Fruit fly (Drosophila melanogaster) whole organism, embryonic: Measurements from ENCODE around the gene CG43137.

ENCODE experiments used
- Blimp-1 ChIP-seq: fragments of 200-800 bp; sonication (Bioruptor generic); optimal IDR thresholded peaks from 3 replicates; lab custom pipeline; 2018; ENCODE audit warnings: missing biosample characterization, missing genetic modification characterization, mild to moderate bottlenecking, moderate library complexity, missing genetic modification reagents
- CG10543 ChIP-seq: fragments of 200-800 bp; sonication (Bioruptor generic); optimal IDR thresholded peaks from 3 replicates; lab custom pipeline; 2017; ENCODE audit warnings: missing biosample characterization, mild to moderate bottlenecking, missing genetic modification characterization, moderate library complexity
- CG11085 ChIP-seq: fragments of 200-800 bp; sonication (Bioruptor generic); IDR thresholded peaks from 2 replicates; pipeline ENCODE4 v1.3.6; 2022; ENCODE audit warnings: missing biosample characterization, missing genetic modification characterization
- CG15514 ChIP-seq: fragments of 200-800 bp; sonication (Bioruptor generic); optimal IDR thresholded peaks from 3 replicates; lab custom pipeline; 2017; ENCODE audit warnings: missing biosample characterization, missing genetic modification characterization, mild to moderate bottlenecking, moderate library complexity, missing genetic modification reagents
- CG15601 ChIP-seq: fragments of 200-800 bp; sonication (Bioruptor generic); optimal IDR thresholded peaks from 3 replicates; lab custom pipeline; 2019; ENCODE audit warnings: missing biosample characterization, mild to moderate bottlenecking, missing genetic modification characterization, moderate library complexity
- CG1647 ChIP-seq: fragments of 200-800 bp; sonication (Bioruptor generic); optimal IDR thresholded peaks from 3 replicates; lab custom pipeline; 2016; ENCODE audit warnings: missing biosample characterization, missing genetic modification characterization
- CG17186 ChIP-seq: fragments of 200-800 bp; sonication (Bioruptor generic); optimal IDR thresholded peaks from 3 replicates; lab custom pipeline; 2017; ENCODE audit warnings: missing biosample characterization, missing genetic modification reagents, missing genetic modification characterization
- CG17328 ChIP-seq: fragments of 200-800 bp; sonication (Bioruptor generic); IDR thresholded peaks from 2 replicates; pipeline ENCODE4 v1.3.6; 2022; ENCODE audit warnings: missing biosample characterization, missing genetic modification characterization
- CG17385 ChIP-seq: fragments of 200-800 bp; sonication (Bioruptor generic); optimal IDR thresholded peaks from 3 replicates; lab custom pipeline; 2018; ENCODE audit warnings: missing biosample characterization, mild to moderate bottlenecking, missing genetic modification characterization
- CG18599 ChIP-seq: fragments of 200-800 bp; sonication (Bioruptor generic); optimal IDR thresholded peaks from 3 replicates; lab custom pipeline; 2017; ENCODE audit warnings: missing biosample characterization, missing genetic modification characterization, mild to moderate bottlenecking, moderate library complexity, missing genetic modification reagents
- CG18619 ChIP-seq: fragments of 200-800 bp; sonication (Bioruptor generic); optimal IDR thresholded peaks from 3 replicates; lab custom pipeline; 2017; ENCODE audit warnings: missing biosample characterization, mild to moderate bottlenecking, missing genetic modification characterization
- CG2120 ChIP-seq: fragments of 200-800 bp; sonication (Bioruptor generic); optimal IDR thresholded peaks from 3 replicates; lab custom pipeline; 2016; ENCODE audit warnings: missing biosample characterization, missing genetic modification characterization
- CG2712 ChIP-seq: fragments of 200-800 bp; optimal IDR thresholded peaks from 3 replicates; lab custom pipeline; 2019; ENCODE audit warnings: missing biosample characterization, mild to moderate bottlenecking, missing genetic modification characterization, moderate library complexity
- CG31388 ChIP-seq: fragments of 200-800 bp; sonication (Bioruptor generic); optimal IDR thresholded peaks from 2 replicates; lab custom pipeline; 2016; ENCODE audit warnings: missing biosample characterization, missing genetic modification characterization
- CG31441 ChIP-seq: fragments of 200-800 bp; sonication (Bioruptor generic); IDR thresholded peaks from 2 replicates; pipeline ENCODE4 v1.3.6; 2022; ENCODE audit warnings: missing biosample characterization, missing genetic modification characterization
- CG32532 ChIP-seq: fragments of 200-800 bp; sonication (Bioruptor generic); IDR thresholded peaks from 2 replicates; pipeline ENCODE4 v1.3.6; 2022; ENCODE audit warnings: missing biosample characterization, missing genetic modification characterization
- CG33557 ChIP-seq: fragments of 200-800 bp; sonication (Bioruptor generic); optimal IDR thresholded peaks from 2 replicates; lab custom pipeline; 2019; ENCODE audit warnings: missing biosample characterization, mild to moderate bottlenecking, missing genetic modification characterization, moderate library complexity
- CG3407 ChIP-seq: fragments of 200-800 bp; sonication (Bioruptor generic); optimal IDR thresholded peaks from 2 replicates; lab custom pipeline; 2018; ENCODE audit warnings: missing biosample characterization, mild to moderate bottlenecking, missing genetic modification characterization
- CG4730 ChIP-seq: fragments of 200-800 bp; sonication (Bioruptor generic); IDR thresholded peaks from 2 replicates; pipeline ENCODE4 v1.3.6; 2022; ENCODE audit warnings: missing biosample characterization, missing genetic modification characterization
- CG6765 ChIP-seq: fragments of 200-800 bp; sonication (Bioruptor generic); optimal IDR thresholded peaks from 3 replicates; lab custom pipeline; 2017; ENCODE audit warnings: missing biosample characterization, mild to moderate bottlenecking, missing genetic modification characterization
- CG9727 ChIP-seq: fragments of 200-800 bp; sonication (Bioruptor generic); optimal IDR thresholded peaks from 3 replicates; lab custom pipeline; 2017; ENCODE audit warnings: missing biosample characterization, mild to moderate bottlenecking, missing genetic modification characterization
- CG9817 ChIP-seq: fragments of 200-800 bp; sonication (Bioruptor generic); optimal IDR thresholded peaks from 2 replicates; lab custom pipeline; 2018; ENCODE audit warnings: missing biosample characterization, mild to moderate bottlenecking, missing genetic modification characterization, moderate library complexity
- ERR ChIP-seq: fragments of 200-800 bp; sonication (Bioruptor generic); optimal IDR thresholded peaks from 2 replicates; lab custom pipeline; 2016; ENCODE audit warnings: missing biosample characterization, missing genetic modification characterization
- Fer2 ChIP-seq: fragments of 200-800 bp; sonication (Bioruptor generic); optimal IDR thresholded peaks from 2 replicates; lab custom pipeline; 2018; ENCODE audit warnings: missing biosample characterization, mild to moderate bottlenecking, missing genetic modification characterization, moderate library complexity
- H2.0 ChIP-seq: fragments of 200-800 bp; sonication (Bioruptor generic); IDR thresholded peaks from 2 replicates; pipeline ENCODE4 v1.3.6; 2022; ENCODE audit warnings: missing biosample characterization, missing genetic modification characterization
- HLH54F ChIP-seq: fragments of 200-800 bp; sonication (Bioruptor generic); optimal IDR thresholded peaks from 3 replicates; lab custom pipeline; 2016; ENCODE audit warnings: missing biosample characterization, missing genetic modification characterization
- Jarid2 ChIP-seq: fragments of 200-800 bp; sonication (Bioruptor generic); optimal IDR thresholded peaks from 3 replicates; lab custom pipeline; 2017; ENCODE audit warnings: mild to moderate bottlenecking, missing biosample characterization, missing genetic modification reagents, missing genetic modification characterization
- Nf-YB ChIP-seq: fragments of 200-800 bp; sonication (Bioruptor generic); optimal IDR thresholded peaks from 3 replicates; lab custom pipeline; 2019; ENCODE audit warnings: missing biosample characterization, mild to moderate bottlenecking, missing genetic modification characterization, moderate library complexity
- Xbp1 ChIP-seq: fragments of 200-800 bp; sonication (Bioruptor generic); optimal IDR thresholded peaks from 3 replicates; lab custom pipeline; 2016; ENCODE audit warnings: missing biosample characterization, mild to moderate bottlenecking, missing genetic modification characterization
- az2 ChIP-seq: fragments of 200-800 bp; sonication (Bioruptor generic); optimal IDR thresholded peaks from 3 replicates; lab custom pipeline; 2016; ENCODE audit warnings: missing biosample characterization, missing genetic modification characterization
- chm ChIP-seq: fragments of 200-800 bp; sonication (Bioruptor generic); IDR thresholded peaks from 2 replicates; pipeline ENCODE4 v1.3.6; 2022; ENCODE audit warnings: missing biosample characterization, missing genetic modification characterization
- cwo ChIP-seq: fragments of 200-800 bp; sonication (Bioruptor generic); optimal IDR thresholded peaks from 3 replicates; lab custom pipeline; 2017; ENCODE audit warnings: missing biosample characterization, missing genetic modification characterization, mild to moderate bottlenecking, moderate library complexity, missing genetic modification reagents
- disco-r ChIP-seq: fragments of 200-800 bp; sonication (Bioruptor generic); optimal IDR thresholded peaks from 2 replicates; lab custom pipeline; 2016; ENCODE audit warnings: missing biosample characterization, missing genetic modification characterization
- ewg ChIP-seq: fragments of 200-800 bp; sonication (Bioruptor generic); optimal IDR thresholded peaks from 3 replicates; lab custom pipeline; 2017; ENCODE audit warnings: mild to moderate bottlenecking, missing biosample characterization, missing genetic modification reagents, missing genetic modification characterization
- fd3F ChIP-seq: fragments of 200-800 bp; sonication (Bioruptor generic); optimal IDR thresholded peaks from 2 replicates; lab custom pipeline; 2018; ENCODE audit warnings: missing biosample characterization, mild to moderate bottlenecking, missing genetic modification characterization, moderate library complexity
- gem ChIP-seq: fragments of 200-800 bp; sonication (Bioruptor generic); optimal IDR thresholded peaks from 2 replicates; lab custom pipeline; 2019; ENCODE audit warnings: missing biosample characterization, mild to moderate bottlenecking, missing genetic modification characterization, moderate library complexity
- grn ChIP-seq: fragments of 200-800 bp; sonication (Bioruptor generic); optimal IDR thresholded peaks from 3 replicates; lab custom pipeline; 2017; ENCODE audit warnings: missing biosample characterization, missing genetic modification characterization
- gsb-n ChIP-seq: fragments of 200-800 bp; sonication (Bioruptor generic); optimal IDR thresholded peaks from 3 replicates; lab custom pipeline; 2018; ENCODE audit warnings: missing biosample characterization, mild to moderate bottlenecking, missing genetic modification characterization
- gt ChIP-seq: fragments of 200-800 bp; sonication (Bioruptor generic); IDR thresholded peaks from 2 replicates; pipeline ENCODE4 v1.3.6; 2022; ENCODE audit warnings: missing biosample characterization, missing genetic modification characterization
- klu ChIP-seq: fragments of 200-800 bp; sonication (Bioruptor generic); IDR thresholded peaks from 2 replicates; pipeline ENCODE4 v1.3.6; 2022; ENCODE audit warnings: missing biosample characterization, missing genetic modification characterization
- kni ChIP-seq: fragments of 200-800 bp; sonication (Bioruptor generic); optimal IDR thresholded peaks from 3 replicates; lab custom pipeline; 2017; ENCODE audit warnings: mild to moderate bottlenecking, missing biosample characterization, missing genetic modification reagents, missing genetic modification characterization
- lilli ChIP-seq: fragments of 200-800 bp; sonication (Bioruptor generic); optimal IDR thresholded peaks from 3 replicates; lab custom pipeline; 2016; ENCODE audit warnings: missing biosample characterization, missing genetic modification characterization
- pho ChIP-seq: fragments of 200-800 bp; sonication (Bioruptor generic); optimal IDR thresholded peaks from 2 replicates; lab custom pipeline; 2016; ENCODE audit warnings: missing biosample characterization, missing genetic modification characterization
- sim ChIP-seq: fragments of 200-800 bp; sonication (Bioruptor generic); IDR thresholded peaks from 2 replicates; pipeline ENCODE4 v1.3.6; 2022; ENCODE audit warnings: missing biosample characterization, missing genetic modification characterization
- sisA ChIP-seq: fragments of 200-800 bp; sonication (Bioruptor generic); IDR thresholded peaks from 2 replicates; pipeline ENCODE4 v1.3.6; 2022; ENCODE audit warnings: missing biosample characterization, missing genetic modification characterization
- tap ChIP-seq: fragments of 200-800 bp; optimal IDR thresholded peaks from 3 replicates; lab custom pipeline; 2019; ENCODE audit warnings: missing biosample characterization, mild to moderate bottlenecking, missing genetic modification characterization, moderate library complexity
- toy ChIP-seq: fragments of 200-800 bp; sonication (Bioruptor generic); IDR thresholded peaks from 2 replicates; pipeline ENCODE4 v1.3.6; 2022; ENCODE audit warnings: missing biosample characterization, missing genetic modification characterization
- ttk ChIP-seq: fragments of 200-800 bp; sonication (Bioruptor generic); IDR thresholded peaks from 2 replicates; pipeline ENCODE4 v2.1.2; 2022; ENCODE audit warnings: missing biosample characterization, missing genetic modification characterization
- twi ChIP-seq: fragments of 200-800 bp; optimal IDR thresholded peaks from 2 replicates; lab custom pipeline; 2019; ENCODE audit warnings: missing biosample characterization, mild to moderate bottlenecking, missing genetic modification characterization, moderate library complexity

The CG43137 gene

dm6 chrX:5891666-5892444, 26.9 kb upstream of the CG43137 start (continued):
- no peak for TF ChIP-seq Jarid2 (GFP tag; lab: Kevin White, UChicago)
- no peak for TF ChIP-seq chm (GFP tag; lab: Robert Waterston, UW)
- TF ChIP-seq CG17186 (GFP tag; lab: Kevin White, UChicago), result no peak
- peak; percentile 76 for TF ChIP-seq CG32532
- TF ChIP-seq CG10543 (GFP tag; lab: Kevin White, UChicago), result no peak
- no peak for TF ChIP-seq Nf-YB (GFP tag; lab: Kevin White, UChicago)
- peak; percentile 50 for TF ChIP-seq CG15514 (GFP tag; lab: Kevin White, UChicago)
- TF ChIP-seq fd3F, result peak; percentile 8
- peak; percentile 36 for TF ChIP-seq HLH54F
- TF ChIP-seq ewg (GFP tag; lab: Kevin White, UChicago), result no peak
- no peak for TF ChIP-seq CG3407 (GFP tag; lab: Kevin White, UChicago)
- peak; percentile 5 for TF ChIP-seq CG1647 (GFP tag; lab: Kevin White, UChicago)
- 0 out of 2 replicates have a peak, but pooled peaks have one; percentile 27 for TF ChIP-seq CG31441 (GFP tag; lab: Robert Waterston, UW)
- TF ChIP-seq CG15601 (tag; lab: Kevin White, UChicago), result no peak
- peak; percentile 69 for TF ChIP-seq gem
- peak; percentile 3 for TF ChIP-seq gsb-n
- TF ChIP-seq CG33557, result no peak
- peak; percentile 30 for TF ChIP-seq CG2712 (tag; lab: Kevin White, UChicago)
- TF ChIP-seq CG9817, result peak; percentile 3
- 0 out of 2 replicates have a peak, but pooled peaks have one; percentile 29 for TF ChIP-seq ttk
- TF ChIP-seq disco-r (GFP tag; lab: Kevin White, UChicago), result peak; percentile 34
- peak; percentile 52; the same call in 1 of the 2 replicates for TF ChIP-seq CG11085 (GFP tag; lab: Robert Waterston, UW)
- no peak for TF ChIP-seq Fer2
- TF ChIP-seq lilli (GFP tag; lab: Kevin White, UChicago), result peak; percentile 66
- TF ChIP-seq ERR (GFP tag; lab: Kevin White, UChicago), result no peak
- TF ChIP-seq CG17328, result peak; percentile 39; the same call in 1 of the 2 replicates
- TF ChIP-seq CG18619, result peak; percentile 57
- peak; percentile 62 for TF ChIP-seq pho (GFP tag; lab: Kevin White, UChicago)
- TF ChIP-seq twi (tag; lab: Kevin White, UChicago), result no peak
- no peak for TF ChIP-seq CG6765 (GFP tag; lab: Kevin White, UChicago)
- peak; percentile 45 for TF ChIP-seq Blimp-1
- TF ChIP-seq klu, result 0 out of 2 replicates have a peak, but pooled peaks have one; percentile 17
- no peak for TF ChIP-seq toy (GFP tag; lab: Robert Waterston, UW)
- peak; percentile 8 for TF ChIP-seq CG17385 (GFP tag; lab: Kevin White, UChicago)
- peak; percentile 43 for TF ChIP-seq sisA (GFP tag; lab: Robert Waterston, UW)
- TF ChIP-seq H2.0 (GFP tag; lab: Robert Waterston, UW), result peak; percentile 32; the same call in 1 of the 2 replicates
- peak; percentile 87 for TF ChIP-seq CG2120
- peak; percentile 42 for TF ChIP-seq az2 (GFP tag; lab: Kevin White, UChicago)
- no peak for TF ChIP-seq CG4730
- TF ChIP-seq CG18599 (GFP tag; lab: Kevin White, UChicago), result peak; percentile 62
- TF ChIP-seq cwo (GFP tag; lab: Kevin White, UChicago), result peak; percentile 19
- TF ChIP-seq CG9727 (GFP tag; lab: Kevin White, UChicago), result peak; percentile 53
- TF ChIP-seq tap, result no peak
- TF ChIP-seq CG31388 (GFP tag; lab: Kevin White, UChicago), result no peak
- no peak for TF ChIP-seq gt (GFP tag; lab: Robert Waterston, UW)
- peak; percentile 20 for TF ChIP-seq Xbp1 (GFP tag; lab: Kevin White, UChicago)
- TF ChIP-seq sim, result no peak
- peak; percentile 1 for TF ChIP-seq grn (GFP tag; lab: Kevin White, UChicago)
- TF ChIP-seq kni (GFP tag; lab: Kevin White, UChicago), result no peak
